Fruit fly (Drosophila melanogaster) whole organism, embryonic: Measurements from ENCODE around the gene Sqor.

Experiments
- Atf3 ChIP-seq: fragments of 200-800 bp; sonication (Bioruptor generic); optimal IDR thresholded peaks from 3 replicates; lab custom pipeline; 2016; ENCODE audit warnings: missing biosample characterization, missing genetic modification characterization
- Bgb ChIP-seq: fragments of 200-800 bp; sonication (Bioruptor generic); IDR thresholded peaks from 2 replicates; pipeline ENCODE4 v1.3.6; 2022; ENCODE audit warnings: missing biosample characterization, missing genetic modification characterization; ENCODE audit not compliant: partially characterized antibody
- CG10147 ChIP-seq: fragments of 200-800 bp; sonication (Bioruptor generic); optimal IDR thresholded peaks from 2 replicates; lab custom pipeline; 2019; ENCODE audit warnings: missing biosample characterization, mild to moderate bottlenecking, missing genetic modification characterization, moderate library complexity
- CG1024 ChIP-seq: fragments of 200-800 bp; sonication (Bioruptor generic); IDR thresholded peaks from 2 replicates; pipeline ENCODE4 v1.3.6; 2022; ENCODE audit warnings: missing biosample characterization, missing genetic modification characterization
- CG10431 ChIP-seq: fragments of 200-800 bp; sonication (Bioruptor generic); optimal IDR thresholded peaks from 3 replicates; lab custom pipeline; 2018; ENCODE audit warnings: missing biosample characterization, mild to moderate bottlenecking, missing genetic modification characterization
- CG11398 ChIP-seq: fragments of 200-800 bp; sonication (Bioruptor generic); optimal IDR thresholded peaks from 2 replicates; lab custom pipeline; 2016; ENCODE audit warnings: missing biosample characterization, missing genetic modification characterization
- CG12769 ChIP-seq: fragments of 200-800 bp; sonication (Bioruptor generic); optimal IDR thresholded peaks from 2 replicates; lab custom pipeline; 2019; ENCODE audit warnings: missing biosample characterization, mild to moderate bottlenecking, missing genetic modification characterization, moderate library complexity
- CG1647 ChIP-seq: fragments of 200-800 bp; sonication (Bioruptor generic); optimal IDR thresholded peaks from 3 replicates; lab custom pipeline; 2016; ENCODE audit warnings: missing biosample characterization, missing genetic modification characterization
- CG16815 ChIP-seq: fragments of 200-800 bp; sonication (Bioruptor generic); optimal IDR thresholded peaks from 3 replicates; lab custom pipeline; 2017; ENCODE audit warnings: missing biosample characterization, mild to moderate bottlenecking, missing genetic modification characterization
- CG17186 ChIP-seq: fragments of 200-800 bp; sonication (Bioruptor generic); optimal IDR thresholded peaks from 3 replicates; lab custom pipeline; 2017; ENCODE audit warnings: missing biosample characterization, missing genetic modification reagents, missing genetic modification characterization
- CG18619 ChIP-seq: fragments of 200-800 bp; sonication (Bioruptor generic); optimal IDR thresholded peaks from 3 replicates; lab custom pipeline; 2017; ENCODE audit warnings: missing biosample characterization, mild to moderate bottlenecking, missing genetic modification characterization
- CG2199 ChIP-seq: fragments of 200-800 bp; sonication (Bioruptor generic); IDR thresholded peaks from 3 replicates; pipeline ENCODE4 v1.3.6; 2022; ENCODE audit warnings: missing biosample characterization, missing genetic modification characterization
- CG2875 ChIP-seq: fragments of 200-800 bp; sonication (Bioruptor generic); optimal IDR thresholded peaks from 2 replicates; lab custom pipeline; 2017; ENCODE audit warnings: missing biosample characterization, mild to moderate bottlenecking, missing genetic modification characterization, missing genetic modification reagents
- CG31224 ChIP-seq: fragments of 200-800 bp; sonication (Bioruptor generic); IDR thresholded peaks from 2 replicates; pipeline ENCODE4 v1.3.6; 2022; ENCODE audit warnings: missing biosample characterization, missing genetic modification characterization
- CG32767 ChIP-seq: fragments of 200-800 bp; sonication (Bioruptor generic); IDR thresholded peaks from 2 replicates; pipeline ENCODE4 v1.3.6; 2022; ENCODE audit warnings: missing biosample characterization, missing genetic modification characterization
- CG6272 ChIP-seq: fragments of 200-800 bp; sonication (Bioruptor generic); IDR thresholded peaks from 2 replicates; pipeline ENCODE4 v1.3.6; 2022; ENCODE audit warnings: missing biosample characterization, missing genetic modification characterization
- CG7372 ChIP-seq: fragments of 200-800 bp; sonication (Bioruptor generic); IDR thresholded peaks from 2 replicates; pipeline ENCODE4 v1.3.6; 2022; ENCODE audit warnings: missing biosample characterization, missing genetic modification characterization
- CG8089 ChIP-seq: fragments of 200-800 bp; sonication (Bioruptor generic); optimal IDR thresholded peaks from 3 replicates; lab custom pipeline; 2016; ENCODE audit warnings: missing biosample characterization, missing genetic modification characterization
- CG8290 ChIP-seq, 3 experiments: fragments of 200-800 bp; sonication (Bioruptor generic); optimal IDR thresholded peaks; 2 replicates each; lab custom pipeline; 2016 to 2019; ENCODE audit warnings: missing biosample characterization in 3 of 3, missing genetic modification characterization in 3 of 3, mild to moderate bottlenecking in 2 of 3, moderate library complexity in 1 of 3
- CoRest ChIP-seq: fragments of 200-800 bp; sonication (Bioruptor generic); optimal IDR thresholded peaks from 3 replicates; lab custom pipeline; 2018; ENCODE audit warnings: missing biosample characterization, mild to moderate bottlenecking, missing genetic modification characterization, moderate library complexity
- D ChIP-seq, 2 experiments: fragments of 200-800 bp in 1 of 2; fragments of >200 bp in 1 of 2; sonication (Bioruptor generic) in 1 of 2; optimal IDR thresholded peaks; 2 replicates in 1 of 2; 3 replicates in 1 of 2; lab custom pipeline; 2017; ENCODE audit warnings: mild to moderate bottlenecking in 1 of 2, missing biosample characterization in 1 of 2, missing genetic modification characterization in 1 of 2, missing genetic modification reagents in 1 of 2
- Dfd ChIP-seq, 2 experiments: fragments of >200 bp; optimal IDR thresholded peaks; 2 replicates each; lab custom pipeline; 2017; ENCODE audit warnings: missing biosample characterization in 2 of 2, missing genetic modification characterization in 2 of 2
- Fer2 ChIP-seq: fragments of 200-800 bp; sonication (Bioruptor generic); optimal IDR thresholded peaks from 2 replicates; lab custom pipeline; 2018; ENCODE audit warnings: missing biosample characterization, mild to moderate bottlenecking, missing genetic modification characterization, moderate library complexity
- Gsc ChIP-seq: fragments of 200-800 bp; sonication (Bioruptor generic); IDR thresholded peaks from 2 replicates; pipeline ENCODE4 v1.3.6; 2022; ENCODE audit warnings: missing biosample characterization, missing genetic modification characterization
- H15 ChIP-seq: fragments of 200-800 bp; sonication (Bioruptor generic); IDR thresholded peaks from 3 replicates; pipeline ENCODE4 v1.3.6; 2022; ENCODE audit warnings: missing biosample characterization, missing genetic modification characterization
- HLH3B ChIP-seq: fragments of 200-800 bp; sonication (Bioruptor generic); IDR thresholded peaks from 2 replicates; pipeline ENCODE4 v1.3.6; 2022; ENCODE audit warnings: missing biosample characterization, missing genetic modification characterization
- MTF-1 ChIP-seq: fragments of 200-800 bp; sonication (Bioruptor generic); optimal IDR thresholded peaks from 2 replicates; lab custom pipeline; 2018; ENCODE audit warnings: missing biosample characterization, mild to moderate bottlenecking, missing genetic modification characterization, borderline replicate concordance
- Neu2 ChIP-seq: fragments of 200-800 bp; sonication (Bioruptor generic); optimal IDR thresholded peaks from 3 replicates; lab custom pipeline; 2016; ENCODE audit warnings: missing biosample characterization, missing genetic modification characterization, borderline replicate concordance
- Poxn ChIP-seq: fragments of 200-800 bp; sonication (Bioruptor generic); IDR thresholded peaks from 2 replicates; pipeline ENCODE4 v1.3.6; 2022; ENCODE audit warnings: missing biosample characterization, missing genetic modification characterization
- Scr ChIP-seq: fragments of 200-800 bp; sonication (Bioruptor generic); IDR thresholded peaks from 2 replicates; pipeline ENCODE4 v1.3.6; 2022; ENCODE audit warnings: missing biosample characterization, missing genetic modification characterization; ENCODE audit not compliant: partially characterized antibody
- Trl ChIP-seq, 3 experiments: fragments of >200 bp in 2 of 3; fragments of 200-800 bp in 1 of 3; sonication (Bioruptor generic) in 1 of 3; optimal IDR thresholded peaks; 2 replicates in 1 of 3; 3 replicates in 2 of 3; lab custom pipeline; 2016 to 2017; ENCODE audit warnings: missing biosample characterization in 1 of 3, missing genetic modification characterization in 1 of 3
- bigmax ChIP-seq: fragments of 200-800 bp; sonication (Bioruptor generic); optimal IDR thresholded peaks from 2 replicates; lab custom pipeline; 2018; ENCODE audit warnings: missing biosample characterization, mild to moderate bottlenecking, missing genetic modification characterization
- cg ChIP-seq: fragments of 200-800 bp; sonication (Bioruptor generic); optimal IDR thresholded peaks from 3 replicates; lab custom pipeline; 2019; ENCODE audit warnings: missing biosample characterization, mild to moderate bottlenecking, missing genetic modification characterization, moderate library complexity
- corto ChIP-seq: fragments of 200-800 bp; sonication (Bioruptor generic); optimal IDR thresholded peaks from 2 replicates; lab custom pipeline; 2016; ENCODE audit warnings: missing biosample characterization, mild to moderate bottlenecking, missing genetic modification characterization, moderate library complexity
- dm ChIP-seq: fragments of 200-800 bp; sonication (Bioruptor generic); optimal IDR thresholded peaks from 3 replicates; lab custom pipeline; 2016; ENCODE audit warnings: missing biosample characterization, missing genetic modification characterization
- fd96Cb ChIP-seq: fragments of 200-800 bp; sonication (Bioruptor generic); optimal IDR thresholded peaks from 2 replicates; lab custom pipeline; 2018; ENCODE audit warnings: missing biosample characterization, mild to moderate bottlenecking, missing genetic modification characterization, moderate library complexity
- gem ChIP-seq: fragments of 200-800 bp; sonication (Bioruptor generic); optimal IDR thresholded peaks from 2 replicates; lab custom pipeline; 2019; ENCODE audit warnings: missing biosample characterization, mild to moderate bottlenecking, missing genetic modification characterization, moderate library complexity
- hbn ChIP-seq: fragments of 200-800 bp; sonication (Bioruptor generic); IDR thresholded peaks from 2 replicates; pipeline ENCODE4 v1.3.6; 2022; ENCODE audit warnings: missing biosample characterization, missing genetic modification characterization; ENCODE audit not compliant: partially characterized antibody
- kah ChIP-seq: fragments of 200-800 bp; sonication (Bioruptor generic); optimal IDR thresholded peaks from 2 replicates; lab custom pipeline; 2018; ENCODE audit warnings: missing biosample characterization, mild to moderate bottlenecking, missing genetic modification characterization
- lilli ChIP-seq: fragments of 200-800 bp; sonication (Bioruptor generic); optimal IDR thresholded peaks from 3 replicates; lab custom pipeline; 2016; ENCODE audit warnings: missing biosample characterization, missing genetic modification characterization
- maf-S ChIP-seq: fragments of 200-800 bp; sonication (Bioruptor generic); optimal IDR thresholded peaks from 2 replicates; lab custom pipeline; 2016; ENCODE audit warnings: missing biosample characterization, missing genetic modification characterization
- otp ChIP-seq: fragments of 200-800 bp; sonication (Bioruptor generic); IDR thresholded peaks from 3 replicates; pipeline ENCODE4, ENCODE4 v1.3.6; 2022; ENCODE audit warnings: missing biosample characterization, missing genetic modification characterization
- phol ChIP-seq: fragments of 200-800 bp; sonication (Bioruptor generic); optimal IDR thresholded peaks from 3 replicates; lab custom pipeline; 2018; ENCODE audit warnings: missing biosample characterization, mild to moderate bottlenecking, missing genetic modification characterization, moderate library complexity
- prd ChIP-seq, 3 experiments: fragments of >200 bp in 2 of 3; fragments of 200-800 bp in 1 of 3; sonication (Bioruptor generic) in 1 of 3; optimal IDR thresholded peaks in 2 of 3; IDR thresholded peaks in 1 of 3; 2 replicates in 2 of 3; 3 replicates in 1 of 3; pipeline versions ENCODE4 v1.3.6 to Lab custom; 2017 to 2022; ENCODE audit warnings: missing biosample characterization in 1 of 3, missing genetic modification characterization in 1 of 3
- sens-2 ChIP-seq: fragments of 200-800 bp; sonication (Bioruptor generic); IDR thresholded peaks from 2 replicates; pipeline ENCODE4 v1.3.6; 2022; ENCODE audit warnings: missing biosample characterization, missing genetic modification characterization
- so ChIP-seq: fragments of 200-800 bp; sonication (Bioruptor generic); IDR thresholded peaks from 3 replicates; pipeline ENCODE4 v1.3.6; 2022; ENCODE audit warnings: missing biosample characterization, missing genetic modification characterization
- vvl ChIP-seq: fragments of 200-800 bp; sonication (Bioruptor generic); IDR thresholded peaks from 2 replicates; pipeline ENCODE4 v1.3.6; 2022; ENCODE audit warnings: missing biosample characterization, missing genetic modification characterization
- wdn ChIP-seq: fragments of 200-800 bp; sonication (Bioruptor generic); IDR thresholded peaks from 2 replicates; pipeline ENCODE4 v1.3.6; 2022; ENCODE audit warnings: missing biosample characterization, missing genetic modification characterization

Gene Sqor

DNA sequence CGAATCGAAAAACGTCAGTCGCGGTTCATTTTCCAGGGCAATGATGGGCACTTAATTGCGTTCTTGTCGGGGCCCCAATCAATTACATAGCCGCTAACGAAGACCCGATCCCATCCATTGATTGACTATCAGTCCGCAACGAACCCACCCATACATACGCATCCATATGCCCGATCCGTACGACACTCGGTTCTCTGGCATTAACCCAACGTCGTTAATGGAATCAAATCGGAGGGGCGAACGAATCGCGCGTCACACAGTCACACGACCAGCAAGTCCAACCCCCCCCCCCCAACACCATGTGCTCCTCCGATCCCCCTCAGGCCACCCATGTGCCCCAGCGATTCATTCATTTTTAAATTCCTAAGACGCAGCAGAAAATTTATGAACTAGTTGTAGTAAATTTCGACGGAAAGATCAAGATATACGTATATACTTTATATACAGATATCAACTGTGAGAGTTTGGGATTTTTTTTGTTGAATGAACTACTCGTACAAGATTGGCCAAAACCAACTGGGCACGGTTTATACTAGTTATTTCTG lies 18.7 kb upstream of the Sqor start (continued):
- no peak for TF ChIP-seq Neu2
- TF ChIP-seq fd96Cb (tag; lab: Kevin White, UChicago) = no peak
- no peak for TF ChIP-seq corto
- no peak for TF ChIP-seq CG8290 (GFP tag; optimal IDR thresholded peaks at IDR 0.05; lab: Kevin White, UChicago)
- TF ChIP-seq CG8290 (tag; optimal IDR thresholded peaks at IDR 0.05; lab: Kevin White, UChicago) = peak in 1 of 2 experiments; percentile 86
- no peak for TF ChIP-seq HLH3B (GFP tag; lab: Robert Waterston, UW)
- no peak for TF ChIP-seq CG32767
- no peak for TF ChIP-seq dm (GFP tag; lab: Kevin White, UChicago)
- TF ChIP-seq CG10147 (GFP tag; lab: Kevin White, UChicago) = no peak
- no peak for TF ChIP-seq Atf3 (GFP tag; lab: Kevin White, UChicago)
- no peak for TF ChIP-seq CoRest (tag; lab: Kevin White, UChicago)
- no peak for TF ChIP-seq Gsc
- no peak for TF ChIP-seq CG16815 (GFP tag; lab: Kevin White, UChicago)
- no peak for TF ChIP-seq CG8089 (GFP tag; lab: Kevin White, UChicago)
- TF ChIP-seq D (optimal IDR thresholded peaks at IDR 0.05; lab: Kevin White, UChicago) = no peak
- TF ChIP-seq D (GFP tag; optimal IDR thresholded peaks at IDR 0.05; lab: Kevin White, UChicago) = no peak
- TF ChIP-seq phol (tag; lab: Kevin White, UChicago) = no peak
- TF ChIP-seq CG12769 (tag; lab: Kevin White, UChicago) = peak; percentile 95
- no peak for TF ChIP-seq Poxn (GFP tag; lab: Robert Waterston, UW)
- TF ChIP-seq maf-S (GFP tag; lab: Kevin White, UChicago) = no peak
- no peak for TF ChIP-seq CG10431 (GFP tag; lab: Kevin White, UChicago)
- no peak for TF ChIP-seq Dfd (GFP tag; optimal IDR thresholded peaks at IDR 0.05; lab: Kevin White, UChicago)
- TF ChIP-seq sens-2 (GFP tag; lab: Robert Waterston, UW) = no peak
- TF ChIP-seq CG18619 (GFP tag; lab: Kevin White, UChicago) = no peak
- TF ChIP-seq CG1024 = no peak
- TF ChIP-seq so = 0 out of 3 replicates have a peak, but pooled peaks have one; percentile 41
- TF ChIP-seq Bgb (GFP tag; lab: Robert Waterston, UW) = no peak; the same call in 1 of the 2 replicates
- TF ChIP-seq MTF-1 (GFP tag; lab: Kevin White, UChicago) = no peak
- no peak for TF ChIP-seq CG7372
- no peak for TF ChIP-seq bigmax (GFP tag; lab: Kevin White, UChicago)
- no peak for TF ChIP-seq CG11398 (GFP tag; lab: Kevin White, UChicago)
- TF ChIP-seq lilli (GFP tag; lab: Kevin White, UChicago) = no peak
- TF ChIP-seq CG2875 = no peak
- no peak for TF ChIP-seq Fer2 (tag; lab: Kevin White, UChicago)
- TF ChIP-seq otp (GFP tag; lab: Robert Waterston, UW) = 0 out of 3 replicates have a peak, but pooled peaks have one; percentile 50
- no peak for TF ChIP-seq Trl (optimal IDR thresholded peaks at IDR 0.05; lab: Kevin White, UChicago)
- TF ChIP-seq Trl (GFP tag; optimal IDR thresholded peaks at IDR 0.05; lab: Kevin White, UChicago) = no peak
- TF ChIP-seq wdn (GFP tag; lab: Robert Waterston, UW) = no peak
- TF ChIP-seq CG6272 (GFP tag; lab: Robert Waterston, UW) = no peak
- TF ChIP-seq CG1647 = no peak
- no peak for TF ChIP-seq CG17186
- no peak for TF ChIP-seq Scr (GFP tag; lab: Robert Waterston, UW)
- TF ChIP-seq vvl = peak; percentile 42; the same call in 1 of the 2 replicates
- TF ChIP-seq gem (tag; lab: Kevin White, UChicago) = peak; percentile 18
- no peak for TF ChIP-seq prd (optimal IDR thresholded peaks at IDR 0.05; lab: Kevin White, UChicago)
- no peak for TF ChIP-seq prd (GFP tag; IDR thresholded peaks at IDR 0.05; lab: Robert Waterston, UW)
- no peak for TF ChIP-seq CG31224
- no peak for TF ChIP-seq H15 (GFP tag; lab: Robert Waterston, UW)
- no peak for TF ChIP-seq CG2199 (GFP tag; lab: Robert Waterston, UW)
- no peak for TF ChIP-seq hbn (GFP tag; lab: Robert Waterston, UW)
- TF ChIP-seq cg (GFP tag; lab: Kevin White, UChicago) = peak; percentile 70
- no peak for TF ChIP-seq kah
